Fruit fly (Drosophila melanogaster) whole organism, adult: ENCODE results near the gene CG10516.

Source experiments
- CG11617 ChIP-seq: fragments of 200-800 bp; sonication (Bioruptor generic); optimal IDR thresholded peaks from 2 replicates; lab custom pipeline; 2017; ENCODE audit warnings: mild to moderate bottlenecking, missing biosample characterization, missing genetic modification reagents, missing genetic modification characterization
- CG12768 ChIP-seq: fragments of 200-800 bp; sonication (Bioruptor generic); optimal IDR thresholded peaks from 2 replicates; lab custom pipeline; 2017; ENCODE audit warnings: missing biosample characterization, missing genetic modification characterization, mild to moderate bottlenecking, moderate library complexity, missing genetic modification reagents
- CG14711 ChIP-seq: fragments of 200-800 bp; sonication (Bioruptor generic); optimal IDR thresholded peaks from 2 replicates; lab custom pipeline; 2018; ENCODE audit warnings: missing biosample characterization, mild to moderate bottlenecking, missing genetic modification characterization, moderate library complexity
- CG1620 ChIP-seq: fragments of 200-800 bp; sonication (Bioruptor generic); optimal IDR thresholded peaks from 2 replicates; lab custom pipeline; 2016; ENCODE audit warnings: missing biosample characterization, missing genetic modification characterization
- CG5204 ChIP-seq: fragments of 200-800 bp; sonication (Bioruptor generic); optimal IDR thresholded peaks from 2 replicates; lab custom pipeline; 2016; ENCODE audit warnings: missing biosample characterization, missing genetic modification characterization
- Clk ChIP-seq: fragments of 200-800 bp; sonication (Bioruptor generic); optimal IDR thresholded peaks from 2 replicates; lab custom pipeline; 2017; ENCODE audit warnings: missing biosample characterization, missing genetic modification characterization
- Hr96 ChIP-seq: fragments of 200-800 bp; sonication (Bioruptor generic); optimal IDR thresholded peaks from 2 replicates; lab custom pipeline; 2016; ENCODE audit warnings: missing biosample characterization, missing genetic modification characterization
- Mnt ChIP-seq: fragments of 200-800 bp; sonication (Bioruptor generic); optimal IDR thresholded peaks from 2 replicates; lab custom pipeline; 2016; ENCODE audit warnings: missing biosample characterization, mild to moderate bottlenecking, missing genetic modification characterization
- bab1 ChIP-seq: fragments of 200-800 bp; sonication (Bioruptor generic); optimal IDR thresholded peaks from 3 replicates; lab custom pipeline; 2019; ENCODE audit warnings: missing biosample characterization, mild to moderate bottlenecking, missing genetic modification characterization, moderate library complexity
- ovo ChIP-seq: fragments of 200-800 bp; sonication (Bioruptor generic); optimal IDR thresholded peaks from 2 replicates; lab custom pipeline; 2016; ENCODE audit warnings: missing biosample characterization, missing genetic modification characterization
- pad ChIP-seq: fragments of 200-800 bp; sonication (Bioruptor generic); optimal IDR thresholded peaks from 3 replicates; lab custom pipeline; 2017; ENCODE audit warnings: missing biosample characterization, missing genetic modification characterization, mild to moderate bottlenecking, moderate library complexity, missing genetic modification reagents

dm6 chr3L:15982148-15982547 lies 14.1 kb downstream of the CG10516 start:
- TF ChIP-seq pad (GFP tag; lab: Kevin White, UChicago) (no peak), CG5204 (no peak), Clk (GFP tag; lab: Kevin White, UChicago) (no peak), CG12768 (GFP tag; lab: Kevin White, UChicago) (no peak), bab1 (GFP tag; lab: Kevin White, UChicago) (no peak), CG1620 (GFP tag; lab: Kevin White, UChicago) (no peak), ovo (no peak), Mnt (GFP tag; lab: Kevin White, UChicago) (no peak), Hr96 (no peak), CG14711 (no peak), CG11617 (GFP tag; lab: Kevin White, UChicago) (no peak)
